Worm (Caenorhabditis elegans) whole organism, L2 larva: Measurements from ENCODE around the gene sdz-12.

Experiments
- gmeb-1 ChIP-seq: fragments of 150-350 bp; optimal IDR thresholded peaks from 2 replicates; lab custom pipeline; 2014; ENCODE audit warnings: missing biosample characterization, missing genetic modification characterization
- lin-39 ChIP-seq: fragments of 150-350 bp; optimal IDR thresholded peaks from 2 replicates; lab custom pipeline; 2014; ENCODE audit warnings: missing biosample characterization, missing genetic modification reagents, missing genetic modification characterization
- nhr-10 ChIP-seq: sonication (generic microtip); optimal IDR thresholded peaks from 2 replicates; lab custom pipeline; 2017; ENCODE audit warnings: missing biosample characterization, missing genetic modification characterization
- nhr-21 ChIP-seq: fragments of 150-350 bp; optimal IDR thresholded peaks from 2 replicates; lab custom pipeline; 2014; ENCODE audit warnings: missing biosample characterization, missing genetic modification characterization
- nhr-237 ChIP-seq: fragments of 150-350 bp; optimal IDR thresholded peaks from 2 replicates; lab custom pipeline; 2014; ENCODE audit warnings: missing biosample characterization, missing genetic modification characterization
- ztf-1 ChIP-seq: fragments of 200-800 bp; sonication (Bioruptor generic); conservative IDR thresholded peaks from 2 replicates; pipeline ENCODE4 v1.3.6; 2022; ENCODE audit warnings: missing genetic modification characterization, missing compliant biosample characterization
- ztf-11 ChIP-seq: sonication (generic microtip); optimal IDR thresholded peaks from 2 replicates; lab custom pipeline; 2017; ENCODE audit warnings: missing biosample characterization, missing genetic modification characterization

ce11 chrII:3721016-3721415 is 10.6 kb downstream of the sdz-12 start, which contains the start of gene C46E10.3:
- TF ChIP-seq nhr-10 (no peak), nhr-237 (tag; lab: Kevin White, UChicago) (no peak), ztf-11 (tag; lab: Kevin White, UChicago) (no peak), gmeb-1 (no peak), ztf-1 (GFP tag; lab: Robert Waterston, UW) (no peak), lin-39 (tag; lab: Kevin White, UChicago) (no peak), nhr-21 (tag; lab: Kevin White, UChicago) (no peak)
